Fruit fly (Drosophila melanogaster): ENCODE results near the gene CG14958.

DNA sequence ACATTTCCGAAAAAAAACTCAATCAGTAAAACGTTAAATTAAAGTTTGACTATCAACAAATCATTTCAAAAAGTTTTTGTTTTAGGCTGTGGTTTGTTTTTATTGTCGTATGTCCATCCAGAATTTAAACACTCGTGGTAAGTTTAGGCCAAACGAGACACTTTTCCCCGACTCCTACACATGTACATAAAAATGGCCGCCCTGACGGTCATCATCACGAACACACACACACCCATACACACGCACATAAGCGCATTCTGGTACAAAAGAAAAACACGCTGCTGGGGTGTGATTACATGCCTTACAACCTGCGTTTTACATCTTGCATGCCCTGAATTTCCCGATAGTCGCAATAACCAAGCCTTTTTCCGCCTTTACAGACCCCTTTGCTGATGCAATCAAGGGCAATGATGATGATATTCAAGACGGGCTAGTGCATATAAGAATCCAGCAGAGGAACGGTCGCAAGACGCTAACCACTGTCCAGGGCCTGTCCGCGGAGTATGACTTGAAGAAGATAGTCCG lies 33.7 kb downstream of the CG14958 start:
- TF ChIP-seq kay (GFP tag; ENCODE audit: borderline replicate concordance): no peak
- TF ChIP-seq CG7045 (GFP tag; optimal IDR thresholded peaks at IDR 0.05): no peak
- no peak for TF ChIP-seq CG5204 (GFP tag; optimal IDR thresholded peaks at IDR 0.05)
- TF ChIP-seq cic (GFP tag; optimal IDR thresholded peaks at IDR 0.05): no peak
- TF ChIP-seq cnc (optimal IDR thresholded peaks at IDR 0.05): no peak
- TF ChIP-seq CG12768 (GFP tag; optimal IDR thresholded peaks at IDR 0.05): no peak

Measured in whole organism, adult.